Worm (Caenorhabditis elegans) whole organism, young adult: ENCODE measurements around the gene Y48C3A.14.

Experiments
- C17E4.6 ChIP-seq: fragments of 200-800 bp; sonication (Bioruptor generic); IDR thresholded peaks from 2 replicates; pipeline ENCODE4 v1.3.6; 2022; ENCODE audit warnings: missing genetic modification reagents, missing genetic modification characterization, missing compliant biosample characterization
- F22D6.2 ChIP-seq: sonication (generic microtip); optimal IDR thresholded peaks from 2 replicates; lab custom pipeline; 2016; ENCODE audit warnings: mild to moderate bottlenecking, missing genetic modification characterization, missing compliant biosample characterization
- F49E8.2 ChIP-seq: sonication (generic microtip); optimal IDR thresholded peaks from 3 replicates; lab custom pipeline; 2017; ENCODE audit warnings: missing genetic modification characterization, mild to moderate bottlenecking, missing compliant biosample characterization, antibody characterized with exemption, moderate library complexity; ENCODE audit not compliant: insufficient read depth
- Y79H2A.3 ChIP-seq: fragments of 200-800 bp; sonication (Bioruptor generic); conservative IDR thresholded peaks from 2 replicates; pipeline ENCODE4 v1.3.6; 2022; ENCODE audit warnings: missing genetic modification reagents, missing genetic modification characterization, missing compliant biosample characterization
- attf-6 ChIP-seq: fragments of 200-800 bp; sonication (Bioruptor generic); IDR thresholded peaks from 2 replicates; pipeline ENCODE4 v1.3.6; 2022; ENCODE audit warnings: missing genetic modification reagents, missing genetic modification characterization, missing compliant biosample characterization
- bed-2 ChIP-seq: fragments of 200-800 bp; sonication (Bioruptor generic); IDR thresholded peaks from 2 replicates; pipeline ENCODE4 v1.3.6; 2022; ENCODE audit warnings: missing genetic modification reagents, missing genetic modification characterization, missing compliant biosample characterization
- ceh-58 ChIP-seq: fragments of 200-800 bp; sonication (Bioruptor generic); IDR thresholded peaks from 2 replicates; pipeline ENCODE4 v1.3.6; 2022; ENCODE audit warnings: missing genetic modification characterization, missing compliant biosample characterization
- ceh-79 ChIP-seq: sonication (generic microtip); optimal IDR thresholded peaks from 2 replicates; lab custom pipeline; 2017; ENCODE audit warnings: mild to moderate bottlenecking, missing genetic modification characterization, missing compliant biosample characterization
- chd-7 ChIP-seq: sonication (generic microtip); optimal IDR thresholded peaks from 2 replicates; lab custom pipeline; 2016; ENCODE audit warnings: mild to moderate bottlenecking, missing genetic modification characterization, moderate library complexity, missing compliant biosample characterization
- efl-1 ChIP-seq: fragments of 150-350 bp; optimal IDR thresholded peaks from 2 replicates; lab custom pipeline; 2014; ENCODE audit warnings: missing biosample characterization, missing genetic modification reagents, missing genetic modification characterization
- egrh-3 ChIP-seq: fragments of 200-800 bp; sonication (Bioruptor generic); IDR thresholded peaks from 2 replicates; pipeline ENCODE4 v1.3.6; 2022; ENCODE audit warnings: missing genetic modification reagents, missing genetic modification characterization, missing compliant biosample characterization
- ets-4 ChIP-seq: fragments of 200-800 bp; sonication (Bioruptor generic); optimal IDR thresholded peaks from 2 replicates; lab custom pipeline; 2018; ENCODE audit warnings: mild to moderate bottlenecking, missing genetic modification characterization, missing compliant biosample characterization
- hrde-1 ChIP-seq: sonication (generic microtip); optimal IDR thresholded peaks from 2 replicates; lab custom pipeline; 2016; ENCODE audit warnings: missing genetic modification characterization, mild to moderate bottlenecking, missing compliant biosample characterization, moderate library complexity, missing genotype, missing genetic modification reagents, borderline replicate concordance
- lin-26 ChIP-seq: fragments of 200-800 bp; sonication (Bioruptor generic); IDR thresholded peaks from 2 replicates; pipeline ENCODE4 v1.3.6; 2022; ENCODE audit warnings: missing genetic modification reagents, missing genetic modification characterization, missing compliant biosample characterization
- lir-1 ChIP-seq: fragments of 200-800 bp; sonication (Bioruptor generic); conservative IDR thresholded peaks from 2 replicates; pipeline ENCODE4 v1.3.6; 2022; ENCODE audit warnings: missing genetic modification reagents, missing genetic modification characterization, missing compliant biosample characterization
- lsl-1 ChIP-seq: fragments of 200-800 bp; sonication (Bioruptor generic); optimal IDR thresholded peaks from 2 replicates; lab custom pipeline; 2018; ENCODE audit warnings: mild to moderate bottlenecking, missing genetic modification characterization, moderate library complexity, missing compliant biosample characterization
- lsy-27 ChIP-seq: sonication (generic microtip); optimal IDR thresholded peaks from 2 replicates; lab custom pipeline; 2017; ENCODE audit warnings: missing genetic modification characterization, mild to moderate bottlenecking, missing compliant biosample characterization, antibody characterized with exemption, missing genotype, borderline replicate concordance; ENCODE audit not compliant: insufficient read depth
- madf-3 ChIP-seq: fragments of 200-800 bp; sonication (Bioruptor generic); IDR thresholded peaks from 2 replicates; pipeline ENCODE4 v1.3.6; 2022; ENCODE audit warnings: missing genetic modification reagents, missing genetic modification characterization, missing compliant biosample characterization
- nfyb-1 ChIP-seq: fragments of 200-800 bp; sonication (Bioruptor generic); IDR thresholded peaks from 2 replicates; pipeline ENCODE4 v1.3.6; 2022; ENCODE audit warnings: missing genetic modification reagents, missing genetic modification characterization, missing compliant biosample characterization
- nhr-120 ChIP-seq: fragments of 200-800 bp; sonication (Bioruptor generic); IDR thresholded peaks from 2 replicates; pipeline ENCODE4 v1.3.6; 2022; ENCODE audit warnings: missing genetic modification characterization, missing compliant biosample characterization
- nhr-90 ChIP-seq: sonication (generic microtip); optimal IDR thresholded peaks from 2 replicates; lab custom pipeline; 2016; ENCODE audit warnings: missing genotype, mild to moderate bottlenecking, missing genetic modification characterization, missing compliant biosample characterization
- pbrm-1 ChIP-seq: fragments of 200-800 bp; sonication (Bioruptor generic); IDR thresholded peaks from 2 replicates; pipeline ENCODE4 v1.3.6; 2022; ENCODE audit warnings: missing genetic modification reagents, missing genetic modification characterization, missing compliant biosample characterization
- rcor-1 ChIP-seq: fragments of 200-800 bp; sonication (Bioruptor generic); IDR thresholded peaks from 2 replicates; pipeline ENCODE4 v1.3.6; 2022; ENCODE audit warnings: missing genetic modification reagents, missing genetic modification characterization, missing compliant biosample characterization
- snpc-4 ChIP-seq, 5 experiments: fragments of 150-350 bp in 1 of 5; sonication (generic microtip) in 4 of 5; optimal IDR thresholded peaks; 2 replicates each; lab custom pipeline; 2014 to 2018; ENCODE audit warnings: missing genetic modification characterization in 5 of 5, missing biosample characterization in 3 of 5, antibody characterized with exemption in 2 of 5, mild to moderate bottlenecking in 2 of 5, missing compliant biosample characterization in 2 of 5, missing genotype in 2 of 5, moderate library complexity in 2 of 5, missing genetic modification reagents in 1 of 5
- somi-1 ChIP-seq: fragments of 200-800 bp; sonication (Bioruptor generic); optimal IDR thresholded peaks from 2 replicates; lab custom pipeline; 2018; ENCODE audit warnings: mild to moderate bottlenecking, missing genetic modification characterization, missing compliant biosample characterization
- sptf-2 ChIP-seq: fragments of 200-800 bp; sonication (Bioruptor generic); optimal IDR thresholded peaks from 2 replicates; lab custom pipeline; 2018; ENCODE audit warnings: mild to moderate bottlenecking, missing genetic modification characterization, missing compliant biosample characterization
- unc-62 ChIP-seq: fragments of 150-350 bp; optimal IDR thresholded peaks from 2 replicates; lab custom pipeline; 2014; ENCODE audit warnings: missing biosample characterization, missing genetic modification reagents, missing genetic modification characterization
- zfh-2 ChIP-seq: fragments of 200-800 bp; sonication (Bioruptor generic); conservative IDR thresholded peaks from 2 replicates; pipeline ENCODE4 v1.3.6; 2022; ENCODE audit warnings: missing genetic modification reagents, missing genetic modification characterization, missing compliant biosample characterization
- ztf-3 ChIP-seq: fragments of 200-800 bp; sonication (Bioruptor generic); optimal IDR thresholded peaks from 2 replicates; lab custom pipeline; 2018; ENCODE audit warnings: mild to moderate bottlenecking, missing genetic modification characterization, missing compliant biosample characterization
- ztf-6 ChIP-seq: fragments of 200-800 bp; sonication (Bioruptor generic); IDR thresholded peaks from 2 replicates; pipeline ENCODE4 v1.3.6; 2022; ENCODE audit warnings: missing genetic modification reagents, missing genetic modification characterization, missing compliant biosample characterization

Y48C3A.14 gene

DNA sequence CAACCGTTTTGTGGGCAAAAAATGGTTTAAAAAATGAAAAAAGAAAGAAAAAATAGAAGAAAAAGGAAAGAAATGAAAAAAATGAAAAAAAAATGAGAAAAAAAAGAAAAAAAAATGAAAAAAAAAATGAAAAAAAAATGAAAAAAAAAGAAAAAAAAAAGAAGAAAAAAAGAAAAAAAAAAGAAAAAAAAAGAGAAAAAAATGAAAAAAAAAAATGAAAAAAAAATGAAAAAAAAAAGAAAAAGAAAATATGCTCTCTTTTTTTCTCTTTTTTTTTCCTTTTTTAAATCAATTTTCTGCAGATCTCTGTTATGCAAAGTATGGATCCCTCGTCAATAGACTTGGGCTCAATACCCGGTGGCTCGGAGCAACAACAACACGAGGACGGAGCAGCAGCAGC is 16.3 kb downstream of the Y48C3A.14 start, which contains the start of gene efl-2:
TSS of gene efl-2 (plus strand) at position 301 of the 400 bp plus-strand sequence.
- no peak for TF ChIP-seq nhr-90 (tag; lab: Kevin White, UChicago)
- no peak for TF ChIP-seq Y79H2A.3 (GFP tag; lab: Robert Waterston, UW)
- no peak for TF ChIP-seq ceh-58 (GFP tag; lab: Robert Waterston, UW)
- TF ChIP-seq bed-2 (GFP tag; lab: Robert Waterston, UW), result no peak
- TF ChIP-seq nfyb-1 (GFP tag; lab: Robert Waterston, UW), result no peak
- no peak for TF ChIP-seq sptf-2 (GFP tag; lab: Kevin White, UChicago)
- no peak for TF ChIP-seq hrde-1 (tag; lab: Kevin White, UChicago)
- TF ChIP-seq chd-7 (tag; lab: Kevin White, UChicago), result no peak
- TF ChIP-seq attf-6 (GFP tag; lab: Robert Waterston, UW), result no peak
- TF ChIP-seq F49E8.2 (tag; lab: Kevin White, UChicago), result no peak
- TF ChIP-seq C17E4.6 (GFP tag; lab: Robert Waterston, UW), result no peak
- TF ChIP-seq snpc-4 (GFP tag; optimal IDR thresholded peaks at IDR 0.05; lab: Kevin White, UChicago), result no peak
- no peak for TF ChIP-seq snpc-4 (tag; optimal IDR thresholded peaks at IDR 0.05; lab: Kevin White, UChicago)
- no peak for TF ChIP-seq somi-1 (GFP tag; lab: Kevin White, UChicago)
- no peak for TF ChIP-seq ets-4 (GFP tag; lab: Kevin White, UChicago)
- no peak for TF ChIP-seq ceh-79 (tag; lab: Kevin White, UChicago)

ce11 chrII:13412335-13412734 is 22.8 kb downstream of the Y48C3A.14 start, which contains the start of gene Y48C3A.18:
Gene Y48C3A.18, plus strand, starts transcription at chrII:13412635.
- TF ChIP-seq lir-1 (GFP tag; lab: Robert Waterston, UW) (no peak), ztf-3 (no peak), lin-26 (GFP tag; lab: Robert Waterston, UW) (no peak), chd-7 (tag; lab: Kevin White, UChicago) (no peak), lsy-27 (tag; lab: Kevin White, UChicago) (no peak), zfh-2 (GFP tag; lab: Robert Waterston, UW) (no peak), egrh-3 (GFP tag; lab: Robert Waterston, UW) (no peak), pbrm-1 (GFP tag; lab: Robert Waterston, UW) (no peak), madf-3 (no peak)
- TF ChIP-seq, all 124 proteins: peak for 0

DNA sequence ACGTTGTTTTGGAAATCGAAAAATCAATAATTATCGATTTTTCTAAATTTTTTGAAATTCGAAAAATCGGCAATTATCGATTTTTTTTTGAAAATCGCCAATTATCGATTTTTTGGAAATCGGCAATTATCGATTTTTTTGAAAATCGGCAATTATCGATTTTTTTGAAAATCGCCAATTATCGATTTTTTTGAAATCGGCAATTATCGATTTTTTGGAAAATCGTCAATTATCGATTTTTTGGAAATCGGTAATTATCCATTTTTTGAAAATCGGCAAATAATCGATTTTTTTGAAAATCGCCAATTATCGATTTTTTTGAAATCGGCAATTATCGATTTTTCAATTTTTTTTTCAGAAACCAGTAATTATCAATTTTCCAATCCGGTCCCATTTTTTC is 24.5 kb downstream of the Y48C3A.14 start:
- TF ChIP-seq lsl-1 (GFP tag; lab: Kevin White, UChicago) (no peak), unc-62 (GFP tag; lab: Kevin White, UChicago) (no peak), F22D6.2 (tag; lab: Kevin White, UChicago) (no peak), rcor-1 (GFP tag; lab: Robert Waterston, UW) (no peak), efl-1 (GFP tag; lab: Kevin White, UChicago) (no peak), pbrm-1 (GFP tag; lab: Robert Waterston, UW) (no peak), nhr-120 (GFP tag; lab: Robert Waterston, UW) (no peak)

DNA sequence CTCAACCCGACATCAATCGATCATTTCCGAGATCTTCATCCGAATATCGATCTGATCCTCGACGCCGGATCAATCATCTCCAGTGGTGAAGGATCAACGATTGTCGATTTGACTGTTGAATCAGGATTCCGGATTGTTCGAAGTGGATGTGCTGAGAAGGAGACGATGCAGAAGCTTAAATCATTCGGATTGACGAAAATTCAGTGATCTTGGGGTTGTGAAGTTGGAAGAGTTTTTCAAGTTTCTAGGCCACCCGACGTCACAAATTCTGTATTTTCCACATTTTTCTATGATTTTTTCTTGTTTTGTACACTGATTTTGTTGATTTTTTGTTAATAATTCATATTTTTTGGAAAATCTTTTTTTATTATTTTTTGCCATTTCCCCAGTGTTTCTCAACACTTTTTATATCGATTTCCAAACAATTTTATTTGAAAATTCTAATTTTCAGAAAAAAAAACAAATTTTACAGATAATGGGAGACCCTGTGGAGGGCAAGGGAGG is 25.0 kb downstream of the Y48C3A.14 start, which contains the start of gene Y48E1C.1:
TSS of gene Y48E1C.1 (plus strand) at position 454 of the 504 bp plus-strand sequence.
- TF ChIP-seq C17E4.6 (GFP tag; lab: Robert Waterston, UW) (no peak), rcor-1 (GFP tag; lab: Robert Waterston, UW) (no peak), ztf-6 (GFP tag; lab: Robert Waterston, UW) (no peak), snpc-4 (GFP tag; optimal IDR thresholded peaks at IDR 0.05; lab: Kevin White, UChicago) (no peak), snpc-4 (tag; optimal IDR thresholded peaks at IDR 0.05; lab: Kevin White, UChicago) (no peak)
